Worm (Caenorhabditis elegans) whole organism, young adult: Measurements from ENCODE around the gene fbxc-43.

Experiments
- B0019.2 ChIP-seq: fragments of 200-800 bp; sonication (Bioruptor generic); conservative IDR thresholded peaks from 2 replicates; pipeline ENCODE4 v1.3.6; 2022; ENCODE audit warnings: missing genetic modification reagents, missing genetic modification characterization, missing compliant biosample characterization
- B0261.1 ChIP-seq: sonication (generic microtip); optimal IDR thresholded peaks from 2 replicates; lab custom pipeline; 2016; ENCODE audit warnings: mild to moderate bottlenecking, missing genetic modification characterization, moderate library complexity, missing compliant biosample characterization
- D2030.7 ChIP-seq: fragments of 200-800 bp; sonication (Bioruptor generic); IDR thresholded peaks from 2 replicates; pipeline ENCODE4 v1.3.6; 2022; ENCODE audit warnings: missing genetic modification reagents, missing genetic modification characterization, missing compliant biosample characterization
- F37B4.10 ChIP-seq: fragments of 200-800 bp; sonication (Bioruptor generic); IDR thresholded peaks from 2 replicates; pipeline ENCODE4 v1.3.6; 2022; ENCODE audit warnings: missing genetic modification characterization, missing compliant biosample characterization
- F39B2.1 ChIP-seq: fragments of 200-800 bp; sonication (Bioruptor generic); IDR thresholded peaks from 2 replicates; pipeline ENCODE4 v1.3.6; 2022; ENCODE audit warnings: missing genetic modification reagents, missing genetic modification characterization, missing compliant biosample characterization
- T26A5.8 ChIP-seq: sonication (generic microtip); optimal IDR thresholded peaks from 2 replicates; lab custom pipeline; 2016; ENCODE audit warnings: missing genetic modification characterization, missing compliant biosample characterization
- Y53F4B.3 ChIP-seq: fragments of 200-800 bp; sonication (Bioruptor generic); IDR thresholded peaks from 2 replicates; pipeline ENCODE4 v1.3.6; 2022; ENCODE audit warnings: missing genetic modification reagents, missing genetic modification characterization, missing compliant biosample characterization
- Y56A3A.18 ChIP-seq: fragments of 200-800 bp; sonication (Bioruptor generic); IDR thresholded peaks from 2 replicates; pipeline ENCODE4 v1.3.6; 2022; ENCODE audit warnings: missing genetic modification reagents, missing genetic modification characterization, missing compliant biosample characterization
- ZK185.1 ChIP-seq: sonication (generic microtip); optimal IDR thresholded peaks from 2 replicates; lab custom pipeline; 2016; ENCODE audit warnings: mild to moderate bottlenecking, missing genetic modification characterization, missing compliant biosample characterization; ENCODE audit not compliant: poor library complexity, severe bottlenecking
- akir-1 ChIP-seq: fragments of 200-800 bp; sonication (Bioruptor generic); optimal IDR thresholded peaks from 2 replicates; lab custom pipeline; 2018; ENCODE audit warnings: mild to moderate bottlenecking, missing genetic modification characterization, moderate library complexity, missing compliant biosample characterization
- ama-1 ChIP-seq, 3 experiments: fragments of 150-350 bp in 1 of 3; sonication (generic microtip) in 2 of 3; optimal IDR thresholded peaks; 2 replicates each; lab custom pipeline; 2014 to 2018; ENCODE audit warnings: missing biosample characterization in 2 of 3, missing genetic modification characterization in 2 of 3, missing genetic modification reagents in 2 of 3
- aptf-2 ChIP-seq: fragments of 200-800 bp; sonication (Bioruptor generic); conservative IDR thresholded peaks from 2 replicates; pipeline ENCODE4 v1.3.6; 2022; ENCODE audit warnings: missing genetic modification reagents, missing genetic modification characterization, missing compliant biosample characterization
- aptf-3 ChIP-seq: fragments of 200-800 bp; sonication (Bioruptor generic); IDR thresholded peaks from 2 replicates; pipeline ENCODE4 v1.3.6; 2022; ENCODE audit warnings: missing genetic modification characterization, missing compliant biosample characterization
- athp-1 ChIP-seq: sonication (generic microtip); optimal IDR thresholded peaks from 2 replicates; lab custom pipeline; 2017; ENCODE audit warnings: mild to moderate bottlenecking, missing genetic modification characterization, missing compliant biosample characterization
- attf-3 ChIP-seq: fragments of 200-800 bp; sonication (Bioruptor generic); conservative IDR thresholded peaks from 2 replicates; pipeline ENCODE4 v1.3.6; 2022; ENCODE audit warnings: missing genetic modification reagents, missing genetic modification characterization, missing compliant biosample characterization
- attf-6 ChIP-seq: fragments of 200-800 bp; sonication (Bioruptor generic); IDR thresholded peaks from 2 replicates; pipeline ENCODE4 v1.3.6; 2022; ENCODE audit warnings: missing genetic modification reagents, missing genetic modification characterization, missing compliant biosample characterization
- bed-2 ChIP-seq: fragments of 200-800 bp; sonication (Bioruptor generic); IDR thresholded peaks from 2 replicates; pipeline ENCODE4 v1.3.6; 2022; ENCODE audit warnings: missing genetic modification reagents, missing genetic modification characterization, missing compliant biosample characterization
- ceh-40 ChIP-seq: fragments of 200-800 bp; sonication (Bioruptor generic); IDR thresholded peaks from 2 replicates; pipeline ENCODE4 v1.3.6; 2022; ENCODE audit warnings: missing genetic modification characterization, missing compliant biosample characterization
- chd-7 ChIP-seq: sonication (generic microtip); optimal IDR thresholded peaks from 2 replicates; lab custom pipeline; 2016; ENCODE audit warnings: mild to moderate bottlenecking, missing genetic modification characterization, moderate library complexity, missing compliant biosample characterization
- die-1 ChIP-seq: sonication (generic microtip); optimal IDR thresholded peaks from 2 replicates; lab custom pipeline; 2016; ENCODE audit warnings: missing genotype, mild to moderate bottlenecking, missing genetic modification characterization, missing compliant biosample characterization
- dox-1 ChIP-seq: fragments of 200-800 bp; sonication (Bioruptor generic); IDR thresholded peaks from 2 replicates; pipeline ENCODE4 v1.3.6; 2022; ENCODE audit warnings: missing genetic modification reagents, missing genetic modification characterization, missing compliant biosample characterization
- egrh-3 ChIP-seq: fragments of 200-800 bp; sonication (Bioruptor generic); IDR thresholded peaks from 2 replicates; pipeline ENCODE4 v1.3.6; 2022; ENCODE audit warnings: missing genetic modification reagents, missing genetic modification characterization, missing compliant biosample characterization
- ets-4 ChIP-seq: fragments of 200-800 bp; sonication (Bioruptor generic); optimal IDR thresholded peaks from 2 replicates; lab custom pipeline; 2018; ENCODE audit warnings: mild to moderate bottlenecking, missing genetic modification characterization, missing compliant biosample characterization
- fkh-3 ChIP-seq: sonication (generic microtip); optimal IDR thresholded peaks from 2 replicates; lab custom pipeline; 2016; ENCODE audit warnings: mild to moderate bottlenecking, missing genetic modification characterization, missing compliant biosample characterization
- hlh-26 ChIP-seq: fragments of 200-800 bp; sonication (Bioruptor generic); conservative IDR thresholded peaks from 2 replicates; pipeline ENCODE4 v1.3.6; 2022; ENCODE audit warnings: missing genetic modification reagents, missing genetic modification characterization, missing compliant biosample characterization
- hrde-1 ChIP-seq: sonication (generic microtip); optimal IDR thresholded peaks from 2 replicates; lab custom pipeline; 2016; ENCODE audit warnings: missing genetic modification characterization, mild to moderate bottlenecking, missing compliant biosample characterization, moderate library complexity, missing genotype, missing genetic modification reagents, borderline replicate concordance
- hsf-1 ChIP-seq: fragments of 200-800 bp; sonication (Bioruptor generic); IDR thresholded peaks from 2 replicates; pipeline ENCODE4 v1.3.6; 2022; ENCODE audit warnings: missing genetic modification reagents, missing genetic modification characterization, missing compliant biosample characterization
- lag-1 ChIP-seq: fragments of 200-800 bp; sonication (Bioruptor generic); IDR thresholded peaks from 2 replicates; pipeline ENCODE4 v1.3.6; 2022; ENCODE audit warnings: missing genetic modification reagents, missing genetic modification characterization, missing compliant biosample characterization
- let-526 ChIP-seq: fragments of 200-800 bp; sonication (Bioruptor generic); IDR thresholded peaks from 2 replicates; pipeline ENCODE4 v1.3.6; 2022; ENCODE audit warnings: missing genetic modification reagents, missing genetic modification characterization, missing compliant biosample characterization
- lin-40 ChIP-seq: sonication (generic microtip); optimal IDR thresholded peaks from 2 replicates; lab custom pipeline; 2016; ENCODE audit warnings: missing genetic modification characterization, mild to moderate bottlenecking, missing compliant biosample characterization, missing genotype, missing genetic modification reagents
- lir-1 ChIP-seq: fragments of 200-800 bp; sonication (Bioruptor generic); conservative IDR thresholded peaks from 2 replicates; pipeline ENCODE4 v1.3.6; 2022; ENCODE audit warnings: missing genetic modification reagents, missing genetic modification characterization, missing compliant biosample characterization
- madf-3 ChIP-seq: fragments of 200-800 bp; sonication (Bioruptor generic); IDR thresholded peaks from 2 replicates; pipeline ENCODE4 v1.3.6; 2022; ENCODE audit warnings: missing genetic modification reagents, missing genetic modification characterization, missing compliant biosample characterization
- madf-6 ChIP-seq: fragments of 200-800 bp; sonication (Bioruptor generic); IDR thresholded peaks from 2 replicates; pipeline ENCODE4 v1.3.6; 2022; ENCODE audit warnings: missing genetic modification reagents, missing genetic modification characterization, missing compliant biosample characterization
- mcd-1 ChIP-seq: fragments of 200-800 bp; sonication (Bioruptor generic); IDR thresholded peaks from 2 replicates; pipeline ENCODE4 v1.3.6; 2022; ENCODE audit warnings: missing genetic modification reagents, missing genetic modification characterization, missing compliant biosample characterization
- nhr-90 ChIP-seq: sonication (generic microtip); optimal IDR thresholded peaks from 2 replicates; lab custom pipeline; 2016; ENCODE audit warnings: missing genotype, mild to moderate bottlenecking, missing genetic modification characterization, missing compliant biosample characterization
- sdz-38 ChIP-seq: sonication (generic microtip); optimal IDR thresholded peaks from 2 replicates; lab custom pipeline; 2016; ENCODE audit warnings: missing genotype, missing genetic modification characterization, missing compliant biosample characterization
- snpc-1.1 ChIP-seq: sonication (generic microtip); optimal IDR thresholded peaks from 2 replicates; lab custom pipeline; 2017; ENCODE audit warnings: missing genetic modification characterization, mild to moderate bottlenecking, missing compliant biosample characterization, antibody characterized with exemption, moderate library complexity, missing genotype, missing genetic modification reagents; ENCODE audit not compliant: insufficient read depth
- snpc-4 ChIP-seq, 5 experiments: fragments of 150-350 bp in 1 of 5; sonication (generic microtip) in 4 of 5; optimal IDR thresholded peaks; 2 replicates each; lab custom pipeline; 2014 to 2018; ENCODE audit warnings: missing genetic modification characterization in 5 of 5, missing biosample characterization in 3 of 5, antibody characterized with exemption in 2 of 5, mild to moderate bottlenecking in 2 of 5, missing compliant biosample characterization in 2 of 5, missing genotype in 2 of 5, moderate library complexity in 2 of 5, missing genetic modification reagents in 1 of 5
- somi-1 ChIP-seq: fragments of 200-800 bp; sonication (Bioruptor generic); optimal IDR thresholded peaks from 2 replicates; lab custom pipeline; 2018; ENCODE audit warnings: mild to moderate bottlenecking, missing genetic modification characterization, missing compliant biosample characterization
- tlf-1 ChIP-seq: fragments of 200-800 bp; sonication (Bioruptor generic); optimal IDR thresholded peaks from 2 replicates; lab custom pipeline; 2018; ENCODE audit warnings: mild to moderate bottlenecking, missing genetic modification characterization, missing compliant biosample characterization
- unc-130 ChIP-seq: sonication (generic microtip); optimal IDR thresholded peaks from 2 replicates; lab custom pipeline; 2016; ENCODE audit warnings: missing genetic modification reagents, missing genetic modification characterization, missing compliant biosample characterization
- xnd-1 ChIP-seq: sonication (generic microtip); optimal IDR thresholded peaks from 2 replicates; lab custom pipeline; 2016; ENCODE audit warnings: missing genotype, missing genetic modification reagents, missing genetic modification characterization, missing compliant biosample characterization
- zim-3 ChIP-seq: sonication (generic microtip); optimal IDR thresholded peaks from 2 replicates; lab custom pipeline; 2017; ENCODE audit warnings: mild to moderate bottlenecking, missing genetic modification characterization, moderate library complexity, missing compliant biosample characterization
- ztf-22 ChIP-seq: fragments of 200-800 bp; sonication (Bioruptor generic); optimal IDR thresholded peaks from 2 replicates; lab custom pipeline; 2018; ENCODE audit warnings: mild to moderate bottlenecking, missing genetic modification characterization, moderate library complexity, missing compliant biosample characterization
- ztf-26 ChIP-seq: sonication (generic microtip); optimal IDR thresholded peaks from 2 replicates; lab custom pipeline; 2017; ENCODE audit warnings: missing genetic modification characterization, missing compliant biosample characterization
- ztf-3 ChIP-seq: fragments of 200-800 bp; sonication (Bioruptor generic); optimal IDR thresholded peaks from 2 replicates; lab custom pipeline; 2018; ENCODE audit warnings: mild to moderate bottlenecking, missing genetic modification characterization, missing compliant biosample characterization
- ztf-6 ChIP-seq: fragments of 200-800 bp; sonication (Bioruptor generic); IDR thresholded peaks from 2 replicates; pipeline ENCODE4 v1.3.6; 2022; ENCODE audit warnings: missing genetic modification reagents, missing genetic modification characterization, missing compliant biosample characterization

Gene fbxc-43

DNA sequence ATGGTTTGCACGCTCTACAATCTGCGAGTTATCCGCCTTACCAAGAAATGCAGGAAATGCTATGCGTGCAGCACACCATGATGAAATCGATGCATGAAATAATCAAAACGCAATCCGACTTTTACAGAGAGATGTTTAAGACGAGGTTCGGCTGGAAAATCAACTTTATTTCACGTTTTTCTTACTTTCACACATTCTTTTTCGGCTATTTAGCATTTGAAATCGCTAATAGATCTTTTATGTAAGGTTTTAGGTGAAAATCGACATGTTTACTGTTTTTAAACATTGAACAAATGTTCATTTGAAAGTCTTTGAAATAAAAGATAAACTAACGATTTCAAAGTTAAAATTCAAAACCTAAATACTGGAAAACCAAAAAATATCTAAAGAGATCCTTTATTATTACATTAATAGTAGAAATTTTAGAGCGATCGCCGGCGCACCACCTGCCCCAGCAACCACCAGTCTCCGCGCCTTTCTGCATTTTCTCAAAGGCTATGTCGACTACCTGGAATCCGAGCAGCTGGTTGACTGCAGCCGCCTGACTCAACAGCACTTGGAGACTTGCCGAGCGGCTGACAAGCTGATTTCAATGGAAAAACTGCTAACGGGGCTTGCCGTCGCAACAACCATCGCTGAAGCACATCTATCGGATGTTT lies 7.6 kb downstream of the fbxc-43 start (continued):
- TF ChIP-seq mcd-1 (GFP tag; lab: Robert Waterston, UW) (peak; percentile 38; the same call in 1 of the 2 replicates), ceh-40 (no peak), lir-1 (GFP tag; lab: Robert Waterston, UW) (no peak), ztf-6 (GFP tag; lab: Robert Waterston, UW) (no peak), ztf-26 (tag; lab: Kevin White, UChicago) (no peak), B0019.2 (GFP tag; lab: Robert Waterston, UW) (no peak), F39B2.1 (0 out of 2 replicates have a peak, but pooled peaks have one; percentile 30), sdz-38 (tag; lab: Kevin White, UChicago) (no peak), F37B4.10 (no peak), ztf-3 (GFP tag; lab: Kevin White, UChicago) (no peak), egrh-3 (GFP tag; lab: Robert Waterston, UW) (0 out of 2 replicates have a peak, but pooled peaks have one; percentile 13), T26A5.8 (no peak), snpc-4 (GFP tag; optimal IDR thresholded peaks at IDR 0.05; lab: Kevin White, UChicago) (no peak), snpc-4 (tag; optimal IDR thresholded peaks at IDR 0.05; lab: Kevin White, UChicago) (no peak), hrde-1 (no peak), xnd-1 (tag; lab: Kevin White, UChicago) (no peak), aptf-3 (GFP tag; lab: Robert Waterston, UW) (0 out of 2 replicates have a peak, but pooled peaks have one; percentile 25), attf-6 (GFP tag; lab: Robert Waterston, UW) (no peak), chd-7 (tag; lab: Kevin White, UChicago) (peak; percentile 10), ama-1 (optimal IDR thresholded peaks at IDR 0.05; lab: Kevin White, UChicago) (no peak), ama-1 (GFP tag; optimal IDR thresholded peaks at IDR 0.05; lab: Kevin White, UChicago) (no peak), ZK185.1 (tag; lab: Kevin White, UChicago) (no peak), lin-40 (no peak), D2030.7 (no peak), lag-1 (no peak), hlh-26 (no peak), aptf-2 (GFP tag; lab: Robert Waterston, UW) (no peak), madf-6 (GFP tag; lab: Robert Waterston, UW) (peak; percentile 66), die-1 (no peak), attf-3 (GFP tag; lab: Robert Waterston, UW) (no peak), tlf-1 (GFP tag; lab: Kevin White, UChicago) (no peak), akir-1 (GFP tag; lab: Kevin White, UChicago) (no peak), snpc-1.1 (no peak), dox-1 (GFP tag; lab: Robert Waterston, UW) (peak; percentile 4; the same call in 1 of the 2 replicates), unc-130 (GFP tag; lab: Kevin White, UChicago) (no peak), zim-3 (tag; lab: Kevin White, UChicago) (no peak), nhr-90 (tag; lab: Kevin White, UChicago) (no peak), Y53F4B.3 (GFP tag; lab: Robert Waterston, UW) (no peak), fkh-3 (tag; lab: Kevin White, UChicago) (peak; percentile 53), B0261.1 (no peak), ets-4 (GFP tag; lab: Kevin White, UChicago) (no peak), bed-2 (no peak), hsf-1 (GFP tag; lab: Robert Waterston, UW) (peak; percentile 49; the same call in 1 of the 2 replicates), somi-1 (GFP tag; lab: Kevin White, UChicago) (no peak), athp-1 (tag; lab: Kevin White, UChicago) (no peak), let-526 (no peak), madf-3 (GFP tag; lab: Robert Waterston, UW) (no peak), Y56A3A.18 (GFP tag; lab: Robert Waterston, UW) (no peak), ztf-22 (no peak)
